Worm (Caenorhabditis elegans): ENCODE measurements around the gene sru-7.

Gene sru-7

DNA sequence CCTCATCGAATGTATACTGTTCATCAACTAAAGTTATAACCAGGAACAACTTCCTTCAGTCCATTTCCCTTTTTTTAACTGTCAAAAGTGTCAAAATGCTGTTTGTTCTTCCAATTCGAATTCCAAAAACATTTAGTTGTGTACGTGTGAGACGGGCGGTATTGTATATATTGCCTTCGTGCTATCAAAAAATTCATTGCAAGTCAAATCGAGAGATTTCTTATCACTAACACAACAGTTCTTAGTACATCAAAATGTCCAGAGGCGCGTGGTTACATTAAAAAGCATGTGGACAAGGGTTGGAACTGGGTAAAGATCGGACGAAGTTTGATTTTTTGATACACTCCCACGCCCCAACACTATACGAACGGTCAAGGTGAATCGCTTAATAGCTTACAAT is 36.0 kb downstream of the sru-7 start:
- TF ChIP-seq lin-11 (tag; optimal IDR thresholded peaks at IDR 0.05) (no peak), nhr-77 (tag; optimal IDR thresholded peaks at IDR 0.05) (no peak), nhr-129 (tag; optimal IDR thresholded peaks at IDR 0.05) (peak; percentile 41), nhr-11 (tag; optimal IDR thresholded peaks at IDR 0.05) (no peak), skn-1 (tag; optimal IDR thresholded peaks at IDR 0.05) (no peak), sem-4 (tag; optimal IDR thresholded peaks at IDR 0.05) (no peak), sma-3 (GFP tag; optimal IDR thresholded peaks at IDR 0.05) (peak; percentile 78), F13H6.1 (tag; optimal IDR thresholded peaks at IDR 0.05) (peak; percentile 26), crh-2 (tag; optimal IDR thresholded peaks at IDR 0.05) (peak; percentile 66), peb-1 (tag; optimal IDR thresholded peaks at IDR 0.05) (no peak), elt-1 (tag; optimal IDR thresholded peaks at IDR 0.05) (no peak), mdl-1 (tag; optimal IDR thresholded peaks at IDR 0.05) (peak; percentile 51 to 70), lsy-2 (tag; optimal IDR thresholded peaks at IDR 0.05) (no peak), mbf-1 (tag; optimal IDR thresholded peaks at IDR 0.05) (no peak), alr-1 (tag; optimal IDR thresholded peaks at IDR 0.05) (no peak), nhr-21 (tag; optimal IDR thresholded peaks at IDR 0.05) (peak; percentile 72), unc-62 (GFP tag; optimal IDR thresholded peaks at IDR 0.05) (no peak), Y55F3AM.14 (GFP tag; optimal IDR thresholded peaks at IDR 0.05) (no peak), ZK546.5 (tag; optimal IDR thresholded peaks at IDR 0.05) (no peak), ztf-1 (GFP tag; conservative IDR thresholded peaks at IDR 0.05) (no peak), C34F6.9 (tag; optimal IDR thresholded peaks at IDR 0.05) (no peak), sma-9 (GFP tag; optimal IDR thresholded peaks at IDR 0.05) (peak; percentile 97), sma-9 (tag; optimal IDR thresholded peaks at IDR 0.05) (no peak), dmd-4 (tag; optimal IDR thresholded peaks at IDR 0.05) (no peak), nhr-25 (tag; optimal IDR thresholded peaks at IDR 0.05) (peak; percentile 58), nhr-6 (tag; optimal IDR thresholded peaks at IDR 0.05) (no peak), zag-1 (tag; optimal IDR thresholded peaks at IDR 0.05) (no peak), egl-27 (tag; optimal IDR thresholded peaks at IDR 0.05) (no peak), ceh-82 (tag; optimal IDR thresholded peaks at IDR 0.05) (no peak), elt-3 (tag; optimal IDR thresholded peaks at IDR 0.05) (no peak), unc-55 (GFP tag; optimal IDR thresholded peaks at IDR 0.05) (no peak), fos-1 (tag; optimal IDR thresholded peaks at IDR 0.05) (peak; percentile 73), aly-2 (tag; optimal IDR thresholded peaks at IDR 0.05) (no peak), gmeb-1 (tag; optimal IDR thresholded peaks at IDR 0.05) (peak; percentile 38), nhr-237 (tag; optimal IDR thresholded peaks at IDR 0.05) (no peak)

DNA sequence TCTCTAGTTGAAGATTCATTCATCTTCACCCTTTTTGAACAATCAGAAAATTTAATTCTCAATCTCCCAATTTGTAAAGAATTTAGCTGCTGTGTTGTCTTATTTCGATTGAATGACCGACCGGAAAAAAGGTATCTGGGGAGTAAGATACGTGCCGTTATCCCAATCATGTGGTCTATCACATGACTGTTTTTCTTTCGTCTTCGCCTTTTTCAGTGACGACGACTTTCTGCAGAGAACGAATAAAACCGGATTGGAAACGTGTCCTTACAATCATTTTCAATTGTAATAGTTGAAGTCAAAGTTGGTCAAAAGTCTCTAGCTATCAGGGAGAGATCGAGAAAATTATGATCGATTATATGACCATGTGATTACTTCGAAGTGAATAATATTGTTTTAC is 36.7 kb downstream of the sru-7 start:
- no peak for TF ChIP-seq Y55F3AM.14 (GFP tag; optimal IDR thresholded peaks at IDR 0.05)
- no peak for TF ChIP-seq unc-39 (tag; optimal IDR thresholded peaks at IDR 0.05)
- no peak for TF ChIP-seq unc-62 (GFP tag; optimal IDR thresholded peaks at IDR 0.05)
- TF ChIP-seq ZK546.5 (tag; optimal IDR thresholded peaks at IDR 0.05): no peak
- no peak for TF ChIP-seq lin-13 (GFP tag; optimal IDR thresholded peaks at IDR 0.05)
- peak; percentile 91 for TF ChIP-seq sma-3 (GFP tag; optimal IDR thresholded peaks at IDR 0.05)
- TF ChIP-seq unc-55 (GFP tag; optimal IDR thresholded peaks at IDR 0.05): no peak
- no peak for TF ChIP-seq ceh-82 (tag; optimal IDR thresholded peaks at IDR 0.05)
- TF ChIP-seq aly-2 (tag; optimal IDR thresholded peaks at IDR 0.05): no peak
- no peak for TF ChIP-seq ztf-1 (GFP tag; conservative IDR thresholded peaks at IDR 0.05)
- no peak for TF ChIP-seq mab-5 (tag; optimal IDR thresholded peaks at IDR 0.05)
- peak; percentile 50 for TF ChIP-seq sem-4 (tag; optimal IDR thresholded peaks at IDR 0.05)
- TF ChIP-seq blmp-1 (tag; optimal IDR thresholded peaks at IDR 0.05; ENCODE audit: insufficient read depth): peak; percentile 73
- TF ChIP-seq nhr-129 (tag; optimal IDR thresholded peaks at IDR 0.05): peak; percentile 72
- no peak for TF ChIP-seq elt-1 (tag; optimal IDR thresholded peaks at IDR 0.05)
- no peak for TF ChIP-seq lin-11 (tag; optimal IDR thresholded peaks at IDR 0.05)
- TF ChIP-seq mdl-1 (tag; optimal IDR thresholded peaks at IDR 0.05): peak in 1 of 2 experiments; percentile 31
- peak; percentile 66 for TF ChIP-seq egl-27 (tag; optimal IDR thresholded peaks at IDR 0.05)
- no peak for TF ChIP-seq nhr-23 (tag; optimal IDR thresholded peaks at IDR 0.05)
- TF ChIP-seq nhr-6 (tag; optimal IDR thresholded peaks at IDR 0.05): peak; percentile 76
- no peak for TF ChIP-seq peb-1 (tag; optimal IDR thresholded peaks at IDR 0.05)
- TF ChIP-seq lin-39 (tag; optimal IDR thresholded peaks at IDR 0.05): no peak
- TF ChIP-seq ztf-11 (tag; optimal IDR thresholded peaks at IDR 0.05): no peak
- no peak for TF ChIP-seq mbf-1 (tag; optimal IDR thresholded peaks at IDR 0.05)
- TF ChIP-seq gmeb-1 (tag; optimal IDR thresholded peaks at IDR 0.05): peak; percentile 55
- no peak for TF ChIP-seq zag-1 (tag; optimal IDR thresholded peaks at IDR 0.05)
- TF ChIP-seq nhr-237 (tag; optimal IDR thresholded peaks at IDR 0.05): no peak
- peak; percentile 96 for TF ChIP-seq sma-9 (GFP tag; optimal IDR thresholded peaks at IDR 0.05)
- TF ChIP-seq sma-9 (tag; optimal IDR thresholded peaks at IDR 0.05): no peak
- TF ChIP-seq ztf-4 (tag; optimal IDR thresholded peaks at IDR 0.05): no peak
- TF ChIP-seq C34F6.9 (tag; optimal IDR thresholded peaks at IDR 0.05): peak; percentile 17
- TF ChIP-seq ceh-16 (tag; optimal IDR thresholded peaks at IDR 0.05): no peak
- no peak for TF ChIP-seq R02D3.7 (tag; optimal IDR thresholded peaks at IDR 0.05)
- peak; percentile 44 for TF ChIP-seq ama-1 (optimal IDR thresholded peaks at IDR 0.05)
- peak; percentile 71 for TF ChIP-seq crh-2 (tag; optimal IDR thresholded peaks at IDR 0.05)
- peak; percentile 93 for TF ChIP-seq nhr-21 (tag; optimal IDR thresholded peaks at IDR 0.05)
- no peak for TF ChIP-seq nhr-12 (tag; optimal IDR thresholded peaks at IDR 0.05)
- TF ChIP-seq F13H6.1 (tag; optimal IDR thresholded peaks at IDR 0.05): peak; percentile 41
- TF ChIP-seq nhr-10 (tag; optimal IDR thresholded peaks at IDR 0.05): no peak
- no peak for TF ChIP-seq skn-1 (tag; optimal IDR thresholded peaks at IDR 0.05)
- TF ChIP-seq lsy-2 (tag; optimal IDR thresholded peaks at IDR 0.05): peak in 1 of 2 experiments; percentile 58
- TF ChIP-seq nhr-25 (tag; optimal IDR thresholded peaks at IDR 0.05): peak; percentile 95
- TF ChIP-seq alr-1 (tag; optimal IDR thresholded peaks at IDR 0.05): no peak
- TF ChIP-seq fos-1 (tag; optimal IDR thresholded peaks at IDR 0.05): peak; percentile 11
- TF ChIP-seq nhr-77 (tag; optimal IDR thresholded peaks at IDR 0.05): no peak
- no peak for TF ChIP-seq snpc-4 (tag; optimal IDR thresholded peaks at IDR 0.05)
